Worm (Caenorhabditis elegans) whole organism, L1 larva: Measurements from ENCODE around the gene W05E10.5.

Experiments used
- fos-1 ChIP-seq: fragments of 150-350 bp; optimal IDR thresholded peaks from 2 replicates; lab custom pipeline; 2014; ENCODE audit warnings: missing biosample characterization, missing genetic modification characterization
- jun-1 ChIP-seq: fragments of 150-350 bp; optimal IDR thresholded peaks from 2 replicates; lab custom pipeline; 2014; ENCODE audit warnings: missing biosample characterization, missing genetic modification reagents, missing genetic modification characterization
- mep-1 ChIP-seq: fragments of 150-350 bp; optimal IDR thresholded peaks from 2 replicates; lab custom pipeline; 2014; ENCODE audit warnings: missing biosample characterization, missing genetic modification characterization
- pag-3 ChIP-seq: sonication (generic microtip); optimal IDR thresholded peaks from 2 replicates; lab custom pipeline; 2017; ENCODE audit warnings: missing genetic modification characterization, mild to moderate bottlenecking, missing compliant biosample characterization, antibody characterized with exemption, borderline replicate concordance; ENCODE audit not compliant: insufficient read depth
- ztf-11 ChIP-seq, 2 experiments: sonication (generic microtip); optimal IDR thresholded peaks; 2 replicates each; lab custom pipeline; 2016 to 2017; ENCODE audit warnings: missing genetic modification characterization in 2 of 2, missing biosample characterization in 1 of 2, missing compliant biosample characterization in 1 of 2

- TF ChIP-seq ztf-11 (tag; optimal IDR thresholded peaks at IDR 0.05; lab: Kevin White, UChicago), result no peak
- TF ChIP-seq pag-3, result no peak
- TF ChIP-seq jun-1, result no peak
- TF ChIP-seq mep-1 (tag; lab: Kevin White, UChicago), result no peak
- TF ChIP-seq fos-1 (tag; lab: Kevin White, UChicago), result no peak
These were observed 46.2 kb downstream of the W05E10.5 start for ce11 chrV:11649254-11649653.
